Worm (Caenorhabditis elegans): Measurements from ENCODE around the gene atat-2.

atat-2 gene

ce11 chrX:5847268-5847667 is 1.6 kb upstream of the atat-2 start:
- no peak for TF ChIP-seq dao-5 (tag; optimal IDR thresholded peaks at IDR 0.05)
- no peak for TF ChIP-seq W03F9.2 (tag; optimal IDR thresholded peaks at IDR 0.05)
- TF ChIP-seq him-1 (tag; optimal IDR thresholded peaks at IDR 0.05), result peak; percentile 39

- TF ChIP-seq dao-5 (tag; optimal IDR thresholded peaks at IDR 0.05) (no peak), him-1 (tag; optimal IDR thresholded peaks at IDR 0.05) (no peak), W03F9.2 (tag; optimal IDR thresholded peaks at IDR 0.05) (no peak)
Observed at ce11 chrX:5850472-5850871, 1.6 kb downstream of the atat-2 start.

ce11 chrX:5852113-5852512 is 3.2 kb downstream of the atat-2 start:
- TF ChIP-seq W03F9.2 (tag; optimal IDR thresholded peaks at IDR 0.05) (no peak), dao-5 (tag; optimal IDR thresholded peaks at IDR 0.05) (no peak), him-1 (tag; optimal IDR thresholded peaks at IDR 0.05) (no peak)

- TF ChIP-seq W03F9.2 (tag; optimal IDR thresholded peaks at IDR 0.05), result no peak
- TF ChIP-seq him-1 (tag; optimal IDR thresholded peaks at IDR 0.05), result no peak
- no peak for TF ChIP-seq dao-5 (tag; optimal IDR thresholded peaks at IDR 0.05)
Observed at ce11 chrX:5854163-5854451, 5.2 kb downstream of the atat-2 start, which contains the start of gene hog-1. TSS of gene hog-1 (minus strand) at chrX:5854263.

ce11 chrX:5854452-5855234 is 5.7 kb downstream of the atat-2 start:
- TF ChIP-seq dao-5 (tag; optimal IDR thresholded peaks at IDR 0.05) (no peak), him-1 (tag; optimal IDR thresholded peaks at IDR 0.05) (no peak)

ce11 chrX:5859161-5859560 is 10.3 kb downstream of the atat-2 start:
- TF ChIP-seq dao-5 (tag; optimal IDR thresholded peaks at IDR 0.05), result no peak
- no peak for TF ChIP-seq him-1 (tag; optimal IDR thresholded peaks at IDR 0.05)
- no peak for TF ChIP-seq W03F9.2 (tag; optimal IDR thresholded peaks at IDR 0.05)

- no peak for TF ChIP-seq him-1 (tag; optimal IDR thresholded peaks at IDR 0.05)
- no peak for TF ChIP-seq dao-5 (tag; optimal IDR thresholded peaks at IDR 0.05)
- TF ChIP-seq W03F9.2 (tag; optimal IDR thresholded peaks at IDR 0.05), result no peak
Observed at ce11 chrX:5862408-5862807, 13.5 kb downstream of the atat-2 start, which contains the start of gene ctbp-1. TSS of gene ctbp-1 (plus strand) at chrX:5862708.

- TF ChIP-seq him-1 (tag; optimal IDR thresholded peaks at IDR 0.05) (no peak), dao-5 (tag; optimal IDR thresholded peaks at IDR 0.05) (no peak), W03F9.2 (tag; optimal IDR thresholded peaks at IDR 0.05) (no peak)
Observed at ce11 chrX:5868030-5868429, 19.1 kb downstream of the atat-2 start.

ce11 chrX:5869603-5870002 is 20.7 kb downstream of the atat-2 start:
- no peak for TF ChIP-seq him-1 (tag; optimal IDR thresholded peaks at IDR 0.05)

ce11 chrX:5872153-5872552 is 23.3 kb downstream of the atat-2 start:
- TF ChIP-seq dao-5 (tag; optimal IDR thresholded peaks at IDR 0.05), result no peak
- TF ChIP-seq W03F9.2 (tag; optimal IDR thresholded peaks at IDR 0.05), result no peak

ce11 chrX:5875567-5875966 is 26.7 kb downstream of the atat-2 start, which contains the start of gene F49E10.4:
TSS of gene F49E10.4 (plus strand) at chrX:5875867.
- TF ChIP-seq W03F9.2 (tag; optimal IDR thresholded peaks at IDR 0.05) (no peak), dao-5 (tag; optimal IDR thresholded peaks at IDR 0.05) (no peak), him-1 (tag; optimal IDR thresholded peaks at IDR 0.05) (no peak)

ce11 chrX:5877039-5877438 is 28.1 kb downstream of the atat-2 start:
- no peak for TF ChIP-seq W03F9.2 (tag; optimal IDR thresholded peaks at IDR 0.05)
- TF ChIP-seq dao-5 (tag; optimal IDR thresholded peaks at IDR 0.05), result no peak
- TF ChIP-seq him-1 (tag; optimal IDR thresholded peaks at IDR 0.05), result no peak

ce11 chrX:5885565-5885964 is 36.7 kb downstream of the atat-2 start, which contains the start of gene flp-7:
TSS of gene flp-7 (plus strand) at chrX:5885865.
- TF ChIP-seq W03F9.2 (tag; optimal IDR thresholded peaks at IDR 0.05) (no peak), dao-5 (tag; optimal IDR thresholded peaks at IDR 0.05) (no peak), him-1 (tag; optimal IDR thresholded peaks at IDR 0.05) (no peak)

- TF ChIP-seq dao-5 (tag; optimal IDR thresholded peaks at IDR 0.05) (no peak), him-1 (tag; optimal IDR thresholded peaks at IDR 0.05) (no peak), W03F9.2 (tag; optimal IDR thresholded peaks at IDR 0.05) (no peak)
Observed at ce11 chrX:5890080-5890479, 41.2 kb downstream of the atat-2 start, which contains the start of gene F49E10.2. TSS of gene F49E10.2 (plus strand) at chrX:5890380.

ce11 chrX:5896001-5896400 is 47.1 kb downstream of the atat-2 start:
- no peak for TF ChIP-seq dao-5 (tag; optimal IDR thresholded peaks at IDR 0.05)
- TF ChIP-seq him-1 (tag; optimal IDR thresholded peaks at IDR 0.05), result peak; percentile 3
- no peak for TF ChIP-seq W03F9.2 (tag; optimal IDR thresholded peaks at IDR 0.05)
